Worm (Caenorhabditis elegans): ENCODE data around the gene R13A1.10.

R13A1.10 gene

ce11 chrIV:7196853-7197252, 30.1 kb downstream of the R13A1.10 start, which contains the start of gene unc-8:
unc-8 (plus strand) TSS chrIV:7197153.
- TF ChIP-seq dve-1 (tag; optimal IDR thresholded peaks at IDR 0.05; ENCODE audit: insufficient read depth) (no peak), attf-4 (tag; optimal IDR thresholded peaks at IDR 0.05) (no peak), dmd-8 (GFP tag; IDR thresholded peaks at IDR 0.05) (no peak)

- TF ChIP-seq gei-8 (GFP tag; optimal IDR thresholded peaks at IDR 0.05) (no peak), nhr-11 (tag; optimal IDR thresholded peaks at IDR 0.05) (no peak), Y5F2A.4 (GFP tag; optimal IDR thresholded peaks at IDR 0.05) (no peak), nhr-28 (tag; optimal IDR thresholded peaks at IDR 0.05) (no peak), ZK337.2 (GFP tag; IDR thresholded peaks at IDR 0.05) (no peak), lin-15B (tag; optimal IDR thresholded peaks at IDR 0.05) (no peak), sdz-12 (GFP tag; optimal IDR thresholded peaks at IDR 0.05) (no peak), mes-2 (tag; optimal IDR thresholded peaks at IDR 0.05; ENCODE audit: poor library complexity, severe bottlenecking) (no peak), tra-1 (GFP tag; IDR thresholded peaks at IDR 0.05) (no peak), saeg-2 (GFP tag; IDR thresholded peaks at IDR 0.05) (no peak), F37D6.2 (tag; optimal IDR thresholded peaks at IDR 0.05) (no peak), F26F4.8 (GFP tag; conservative IDR thresholded peaks at IDR 0.05) (no peak), dpl-1 (GFP tag; optimal IDR thresholded peaks at IDR 0.05) (no peak), skn-1 (tag; optimal IDR thresholded peaks at IDR 0.05) (no peak), F44E2.7 (GFP tag; IDR thresholded peaks at IDR 0.05) (no peak), ZK546.5 (tag; optimal IDR thresholded peaks at IDR 0.05) (no peak)
Observed at ce11 chrIV:7195734-7196133, 31.2 kb downstream of the R13A1.10 start, which contains the start of gene best-16. best-16 (minus strand) TSS chrIV:7195834.

ce11 chrIV:7191745-7192144, 35.2 kb downstream of the R13A1.10 start, which contains the start of gene R13A1.5:
R13A1.5 (minus strand) TSS chrIV:7191845.
- TF ChIP-seq dve-1 (tag; optimal IDR thresholded peaks at IDR 0.05; ENCODE audit: insufficient read depth) (no peak), lim-7 (GFP tag; IDR thresholded peaks at IDR 0.05) (no peak), lin-39 (tag; optimal IDR thresholded peaks at IDR 0.05) (no peak), spr-1 (tag; optimal IDR thresholded peaks at IDR 0.05) (no peak), ztf-11 (tag; optimal IDR thresholded peaks at IDR 0.05) (no peak), egl-27 (tag; optimal IDR thresholded peaks at IDR 0.05) (no peak), nhr-28 (tag; optimal IDR thresholded peaks at IDR 0.05) (no peak), lin-15B (tag; optimal IDR thresholded peaks at IDR 0.05) (no peak), zfp-3 (GFP tag; conservative IDR thresholded peaks at IDR 0.05) (no peak), hif-1 (tag; optimal IDR thresholded peaks at IDR 0.05) (no peak), ama-1 (optimal IDR thresholded peaks at IDR 0.05) (no peak), Y105C5A.15 (GFP tag; IDR thresholded peaks at IDR 0.05) (no peak), unc-130 (GFP tag; optimal IDR thresholded peaks at IDR 0.05) (no peak)

ce11 chrIV:7190409-7190808, 36.6 kb downstream of the R13A1.10 start:
- TF ChIP-seq ztf-7 (tag; optimal IDR thresholded peaks at IDR 0.05) (no peak), madf-5 (GFP tag; IDR thresholded peaks at IDR 0.05) (no peak), ctbp-1 (GFP tag; IDR thresholded peaks at IDR 0.05) (no peak), nhr-10 (tag; optimal IDR thresholded peaks at IDR 0.05) (peak; percentile 10), F44E2.7 (GFP tag; IDR thresholded peaks at IDR 0.05) (no peak), nhr-48 (tag; optimal IDR thresholded peaks at IDR 0.05) (peak; percentile 72), nhr-77 (tag; optimal IDR thresholded peaks at IDR 0.05) (peak; percentile 91), egl-27 (tag; optimal IDR thresholded peaks at IDR 0.05) (no peak), lin-15B (tag; optimal IDR thresholded peaks at IDR 0.05) (no peak), unc-130 (GFP tag; optimal IDR thresholded peaks at IDR 0.05) (no peak), daf-16 (GFP tag; optimal IDR thresholded peaks at IDR 0.05) (peak in 1 of 2 experiments; percentile 36), daf-16 (tag; optimal IDR thresholded peaks at IDR 0.05) (peak; percentile 91), lin-38 (GFP tag; IDR thresholded peaks at IDR 0.05) (no peak), pqm-1 (tag; optimal IDR thresholded peaks at IDR 0.05) (peak; percentile 93), unc-62 (GFP tag; optimal IDR thresholded peaks at IDR 0.05 in 1 of 2) (peak in 1 of 2 experiments; percentile 28), unc-62 (tag; optimal IDR thresholded peaks at IDR 0.05) (no peak), duxl-1 (tag; optimal IDR thresholded peaks at IDR 0.05; ENCODE audit: poor library complexity) (no peak), T20F7.1 (GFP tag; optimal IDR thresholded peaks at IDR 0.05) (peak; percentile 63), ceh-28 (tag; optimal IDR thresholded peaks at IDR 0.05) (no peak), dve-1 (tag; optimal IDR thresholded peaks at IDR 0.05; ENCODE audit: insufficient read depth) (peak; percentile 89), Y105C5A.15 (GFP tag; IDR thresholded peaks at IDR 0.05) (no peak), rbr-2 (tag; optimal IDR thresholded peaks at IDR 0.05) (no peak), ceh-82 (tag; optimal IDR thresholded peaks at IDR 0.05) (no peak), mxl-3 (GFP tag; optimal IDR thresholded peaks at IDR 0.05) (no peak), dmd-9 (GFP tag; IDR thresholded peaks at IDR 0.05) (no peak)
